Worm (Caenorhabditis elegans) whole organism, young adult: ENCODE measurements around the gene B0454.6.

Experiments used
- B0035.1 ChIP-seq: sonication (generic microtip); optimal IDR thresholded peaks from 2 replicates; lab custom pipeline; 2016; ENCODE audit warnings: missing genetic modification characterization, mild to moderate bottlenecking, missing compliant biosample characterization, missing genotype, missing genetic modification reagents
- B0261.1 ChIP-seq: sonication (generic microtip); optimal IDR thresholded peaks from 2 replicates; lab custom pipeline; 2016; ENCODE audit warnings: mild to moderate bottlenecking, missing genetic modification characterization, moderate library complexity, missing compliant biosample characterization
- D2030.7 ChIP-seq: fragments of 200-800 bp; sonication (Bioruptor generic); IDR thresholded peaks from 2 replicates; pipeline ENCODE4 v1.3.6; 2022; ENCODE audit warnings: missing genetic modification reagents, missing genetic modification characterization, missing compliant biosample characterization
- F10E7.11 ChIP-seq: sonication (generic microtip); optimal IDR thresholded peaks from 2 replicates; lab custom pipeline; 2017; ENCODE audit warnings: mild to moderate bottlenecking, missing genetic modification characterization, moderate library complexity, missing compliant biosample characterization
- F22D6.2 ChIP-seq: sonication (generic microtip); optimal IDR thresholded peaks from 2 replicates; lab custom pipeline; 2016; ENCODE audit warnings: mild to moderate bottlenecking, missing genetic modification characterization, missing compliant biosample characterization
- F23B12.7 ChIP-seq: sonication (generic microtip); optimal IDR thresholded peaks from 2 replicates; lab custom pipeline; 2017; ENCODE audit warnings: missing genetic modification characterization, mild to moderate bottlenecking, missing compliant biosample characterization, antibody characterized with exemption, moderate library complexity; ENCODE audit not compliant: insufficient read depth
- F37B4.10 ChIP-seq: fragments of 200-800 bp; sonication (Bioruptor generic); IDR thresholded peaks from 2 replicates; pipeline ENCODE4 v1.3.6; 2022; ENCODE audit warnings: missing genetic modification characterization, missing compliant biosample characterization
- F49E8.2 ChIP-seq: sonication (generic microtip); optimal IDR thresholded peaks from 3 replicates; lab custom pipeline; 2017; ENCODE audit warnings: missing genetic modification characterization, mild to moderate bottlenecking, missing compliant biosample characterization, antibody characterized with exemption, moderate library complexity; ENCODE audit not compliant: insufficient read depth
- F52B5.7 ChIP-seq: sonication (generic microtip); optimal IDR thresholded peaks from 2 replicates; lab custom pipeline; 2016; ENCODE audit warnings: mild to moderate bottlenecking, missing genetic modification characterization, missing compliant biosample characterization
- K12H6.12 ChIP-seq: fragments of 200-800 bp; sonication (Bioruptor generic); optimal IDR thresholded peaks from 2 replicates; lab custom pipeline; 2018; ENCODE audit warnings: mild to moderate bottlenecking, missing genetic modification characterization, missing compliant biosample characterization
- T07F8.4 ChIP-seq: sonication (generic microtip); optimal IDR thresholded peaks from 2 replicates; lab custom pipeline; 2016; ENCODE audit warnings: mild to moderate bottlenecking, missing genetic modification characterization, moderate library complexity, missing compliant biosample characterization
- T26A5.8 ChIP-seq: sonication (generic microtip); optimal IDR thresholded peaks from 2 replicates; lab custom pipeline; 2016; ENCODE audit warnings: missing genetic modification characterization, missing compliant biosample characterization
- Y53F4B.3 ChIP-seq: fragments of 200-800 bp; sonication (Bioruptor generic); IDR thresholded peaks from 2 replicates; pipeline ENCODE4 v1.3.6; 2022; ENCODE audit warnings: missing genetic modification reagents, missing genetic modification characterization, missing compliant biosample characterization
- Y53G8AR.9 ChIP-seq: fragments of 200-800 bp; sonication (Bioruptor generic); conservative IDR thresholded peaks from 2 replicates; pipeline ENCODE4 v1.3.6; 2022; ENCODE audit warnings: missing genetic modification reagents, missing genetic modification characterization, missing compliant biosample characterization
- Y67H2A.10 ChIP-seq: fragments of 200-800 bp; sonication (Bioruptor generic); conservative IDR thresholded peaks from 2 replicates; pipeline ENCODE4 v1.3.6; 2022; ENCODE audit warnings: missing genetic modification reagents, missing genetic modification characterization, missing compliant biosample characterization
- ZK185.1 ChIP-seq: sonication (generic microtip); optimal IDR thresholded peaks from 2 replicates; lab custom pipeline; 2016; ENCODE audit warnings: mild to moderate bottlenecking, missing genetic modification characterization, missing compliant biosample characterization; ENCODE audit not compliant: poor library complexity, severe bottlenecking
- aptf-2 ChIP-seq: fragments of 200-800 bp; sonication (Bioruptor generic); conservative IDR thresholded peaks from 2 replicates; pipeline ENCODE4 v1.3.6; 2022; ENCODE audit warnings: missing genetic modification reagents, missing genetic modification characterization, missing compliant biosample characterization
- atf-7 ChIP-seq: sonication (generic microtip); optimal IDR thresholded peaks from 2 replicates; lab custom pipeline; 2017; ENCODE audit warnings: mild to moderate bottlenecking, missing genetic modification characterization, missing compliant biosample characterization
- attf-3 ChIP-seq: fragments of 200-800 bp; sonication (Bioruptor generic); conservative IDR thresholded peaks from 2 replicates; pipeline ENCODE4 v1.3.6; 2022; ENCODE audit warnings: missing genetic modification reagents, missing genetic modification characterization, missing compliant biosample characterization
- attf-5 ChIP-seq: fragments of 200-800 bp; sonication (Bioruptor generic); optimal IDR thresholded peaks from 2 replicates; lab custom pipeline; 2018; ENCODE audit warnings: mild to moderate bottlenecking, missing genetic modification characterization, missing compliant biosample characterization
- attf-6 ChIP-seq: fragments of 200-800 bp; sonication (Bioruptor generic); IDR thresholded peaks from 2 replicates; pipeline ENCODE4 v1.3.6; 2022; ENCODE audit warnings: missing genetic modification reagents, missing genetic modification characterization, missing compliant biosample characterization
- bed-1 ChIP-seq: fragments of 200-800 bp; sonication (Bioruptor generic); IDR thresholded peaks from 2 replicates; pipeline ENCODE4 v1.3.6; 2022; ENCODE audit warnings: missing genetic modification reagents, missing genetic modification characterization, missing compliant biosample characterization
- bed-2 ChIP-seq: fragments of 200-800 bp; sonication (Bioruptor generic); IDR thresholded peaks from 2 replicates; pipeline ENCODE4 v1.3.6; 2022; ENCODE audit warnings: missing genetic modification reagents, missing genetic modification characterization, missing compliant biosample characterization
- ccch-3 ChIP-seq: fragments of 200-800 bp; sonication (Bioruptor generic); optimal IDR thresholded peaks from 2 replicates; lab custom pipeline; 2018; ENCODE audit warnings: mild to moderate bottlenecking, missing genetic modification characterization, missing compliant biosample characterization
- ceh-58 ChIP-seq: fragments of 200-800 bp; sonication (Bioruptor generic); IDR thresholded peaks from 2 replicates; pipeline ENCODE4 v1.3.6; 2022; ENCODE audit warnings: missing genetic modification characterization, missing compliant biosample characterization
- dox-1 ChIP-seq: fragments of 200-800 bp; sonication (Bioruptor generic); IDR thresholded peaks from 2 replicates; pipeline ENCODE4 v1.3.6; 2022; ENCODE audit warnings: missing genetic modification reagents, missing genetic modification characterization, missing compliant biosample characterization
- dpff-1 ChIP-seq: sonication (generic microtip); optimal IDR thresholded peaks from 2 replicates; lab custom pipeline; 2017; ENCODE audit warnings: mild to moderate bottlenecking, missing genetic modification characterization, missing compliant biosample characterization
- egl-18 ChIP-seq: fragments of 200-800 bp; sonication (Bioruptor generic); IDR thresholded peaks from 2 replicates; pipeline ENCODE4 v1.3.6; 2022; ENCODE audit warnings: missing genetic modification reagents, missing genetic modification characterization, missing compliant biosample characterization
- ekl-4 ChIP-seq: fragments of 200-800 bp; sonication (Bioruptor generic); IDR thresholded peaks from 2 replicates; pipeline ENCODE4 v1.3.6; 2022; ENCODE audit warnings: missing genetic modification reagents, missing genetic modification characterization, missing compliant biosample characterization
- ets-4 ChIP-seq: fragments of 200-800 bp; sonication (Bioruptor generic); optimal IDR thresholded peaks from 2 replicates; lab custom pipeline; 2018; ENCODE audit warnings: mild to moderate bottlenecking, missing genetic modification characterization, missing compliant biosample characterization
- let-526 ChIP-seq: fragments of 200-800 bp; sonication (Bioruptor generic); IDR thresholded peaks from 2 replicates; pipeline ENCODE4 v1.3.6; 2022; ENCODE audit warnings: missing genetic modification reagents, missing genetic modification characterization, missing compliant biosample characterization
- lin-35 ChIP-seq, 3 experiments: fragments of 150-350 bp in 2 of 3; sonication (generic microtip) in 1 of 3; optimal IDR thresholded peaks; 2 replicates each; lab custom pipeline; 2014 to 2018; ENCODE audit warnings: missing biosample characterization in 3 of 3, missing genetic modification characterization in 3 of 3, missing genetic modification reagents in 3 of 3
- lir-1 ChIP-seq: fragments of 200-800 bp; sonication (Bioruptor generic); conservative IDR thresholded peaks from 2 replicates; pipeline ENCODE4 v1.3.6; 2022; ENCODE audit warnings: missing genetic modification reagents, missing genetic modification characterization, missing compliant biosample characterization
- lsy-27 ChIP-seq: sonication (generic microtip); optimal IDR thresholded peaks from 2 replicates; lab custom pipeline; 2017; ENCODE audit warnings: missing genetic modification characterization, mild to moderate bottlenecking, missing compliant biosample characterization, antibody characterized with exemption, missing genotype, borderline replicate concordance; ENCODE audit not compliant: insufficient read depth
- mel-28 ChIP-seq: sonication (generic microtip); optimal IDR thresholded peaks from 2 replicates; lab custom pipeline; 2016; ENCODE audit warnings: borderline replicate concordance, mild to moderate bottlenecking, missing genetic modification characterization, missing compliant biosample characterization
- nfya-1 ChIP-seq: sonication (generic microtip); optimal IDR thresholded peaks from 2 replicates; lab custom pipeline; 2017; ENCODE audit warnings: antibody characterized with exemption, missing compliant biosample characterization, missing genetic modification characterization, borderline replicate concordance; ENCODE audit not compliant: insufficient read depth
- nfyb-1 ChIP-seq: fragments of 200-800 bp; sonication (Bioruptor generic); IDR thresholded peaks from 2 replicates; pipeline ENCODE4 v1.3.6; 2022; ENCODE audit warnings: missing genetic modification reagents, missing genetic modification characterization, missing compliant biosample characterization
- nhr-120 ChIP-seq: fragments of 200-800 bp; sonication (Bioruptor generic); IDR thresholded peaks from 2 replicates; pipeline ENCODE4 v1.3.6; 2022; ENCODE audit warnings: missing genetic modification characterization, missing compliant biosample characterization
- pbrm-1 ChIP-seq: fragments of 200-800 bp; sonication (Bioruptor generic); IDR thresholded peaks from 2 replicates; pipeline ENCODE4 v1.3.6; 2022; ENCODE audit warnings: missing genetic modification reagents, missing genetic modification characterization, missing compliant biosample characterization
- rec-8 ChIP-seq, 2 experiments: sonication (generic microtip); optimal IDR thresholded peaks; 2 replicates each; lab custom pipeline; 2016; ENCODE audit warnings: mild to moderate bottlenecking in 2 of 2, missing genetic modification characterization in 2 of 2, missing genetic modification reagents in 2 of 2, missing genotype in 2 of 2, missing biosample characterization in 1 of 2, missing compliant biosample characterization in 1 of 2, moderate library complexity in 1 of 2
- repo-1 ChIP-seq: sonication (generic microtip); optimal IDR thresholded peaks from 2 replicates; lab custom pipeline; 2017; ENCODE audit warnings: mild to moderate bottlenecking, missing genetic modification characterization, missing compliant biosample characterization
- snpc-1.3 ChIP-seq: sonication (generic microtip); optimal IDR thresholded peaks from 2 replicates; lab custom pipeline; 2017; ENCODE audit warnings: missing genetic modification characterization, mild to moderate bottlenecking, missing compliant biosample characterization, antibody characterized with exemption, moderate library complexity, missing genotype, missing genetic modification reagents; ENCODE audit not compliant: insufficient read depth
- sptf-2 ChIP-seq: fragments of 200-800 bp; sonication (Bioruptor generic); optimal IDR thresholded peaks from 2 replicates; lab custom pipeline; 2018; ENCODE audit warnings: mild to moderate bottlenecking, missing genetic modification characterization, missing compliant biosample characterization
- tbp1 ChIP-seq: fragments of 200-800 bp; sonication (Bioruptor generic); optimal IDR thresholded peaks from 2 replicates; lab custom pipeline; 2018; ENCODE audit warnings: mild to moderate bottlenecking, missing genetic modification characterization, missing compliant biosample characterization
- tlf-1 ChIP-seq: fragments of 200-800 bp; sonication (Bioruptor generic); optimal IDR thresholded peaks from 2 replicates; lab custom pipeline; 2018; ENCODE audit warnings: mild to moderate bottlenecking, missing genetic modification characterization, missing compliant biosample characterization
- zim-3 ChIP-seq: sonication (generic microtip); optimal IDR thresholded peaks from 2 replicates; lab custom pipeline; 2017; ENCODE audit warnings: mild to moderate bottlenecking, missing genetic modification characterization, moderate library complexity, missing compliant biosample characterization
- ztf-22 ChIP-seq: fragments of 200-800 bp; sonication (Bioruptor generic); optimal IDR thresholded peaks from 2 replicates; lab custom pipeline; 2018; ENCODE audit warnings: mild to moderate bottlenecking, missing genetic modification characterization, moderate library complexity, missing compliant biosample characterization

Gene B0454.6

DNA sequence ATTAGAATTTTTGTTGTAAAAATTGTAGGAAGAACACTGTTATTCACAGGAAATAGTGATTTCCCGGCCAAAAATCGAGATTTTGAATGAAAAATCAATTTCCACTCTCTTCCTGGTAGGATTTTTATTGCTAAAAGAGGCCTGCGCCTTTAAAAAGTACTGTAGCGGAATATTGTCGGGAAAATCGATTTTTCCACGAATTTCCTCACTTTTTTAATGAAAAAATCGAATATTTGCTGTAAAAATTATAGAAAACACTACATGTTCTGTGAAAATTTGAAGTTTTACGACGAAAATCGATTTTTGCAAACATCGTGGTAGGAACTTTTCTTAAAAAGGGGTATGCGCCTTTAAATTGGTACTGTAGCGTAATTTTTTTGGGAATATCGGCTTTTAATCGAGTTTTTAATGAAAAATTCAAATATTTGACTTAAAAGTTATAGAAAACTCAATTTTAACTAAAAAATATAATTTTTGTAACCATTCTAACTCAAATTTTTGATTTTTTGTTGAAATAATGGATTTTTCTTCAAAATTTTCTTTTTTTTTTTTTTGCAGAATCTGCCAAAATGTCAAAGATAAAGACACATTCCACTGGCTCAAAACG is 23.8 kb downstream of the B0454.6 start, which contains the start of gene lin-8 (continued):
- TF ChIP-seq K12H6.12, result no peak
- TF ChIP-seq attf-6, result no peak
- no peak for TF ChIP-seq F23B12.7 (tag; lab: Kevin White, UChicago)
- no peak for TF ChIP-seq nhr-120 (GFP tag; lab: Robert Waterston, UW)
- no peak for TF ChIP-seq T07F8.4 (tag; lab: Kevin White, UChicago)
- TF ChIP-seq T26A5.8 (tag; lab: Kevin White, UChicago), result no peak
- no peak for TF ChIP-seq lin-35 (GFP tag; optimal IDR thresholded peaks at IDR 0.05; lab: Kevin White, UChicago)
- no peak for TF ChIP-seq mel-28
- TF ChIP-seq let-526 (GFP tag; lab: Robert Waterston, UW), result no peak
- TF ChIP-seq ZK185.1, result no peak
- TF ChIP-seq Y53G8AR.9 (GFP tag; lab: Robert Waterston, UW), result no peak
- TF ChIP-seq B0035.1, result no peak
- peak; percentile 5 for TF ChIP-seq tlf-1 (GFP tag; lab: Kevin White, UChicago)
- TF ChIP-seq ztf-22 (GFP tag; lab: Kevin White, UChicago), result no peak
- TF ChIP-seq F22D6.2 (tag; lab: Kevin White, UChicago), result no peak
- no peak for TF ChIP-seq lsy-27 (tag; lab: Kevin White, UChicago)
- peak; percentile 48; the same call in 1 of the 2 replicates for TF ChIP-seq dox-1 (GFP tag; lab: Robert Waterston, UW)
- TF ChIP-seq repo-1, result no peak
- TF ChIP-seq Y53F4B.3 (GFP tag; lab: Robert Waterston, UW), result no peak
- no peak for TF ChIP-seq bed-1 (GFP tag; lab: Robert Waterston, UW)
- no peak for TF ChIP-seq attf-5 (GFP tag; lab: Kevin White, UChicago)
- TF ChIP-seq ekl-4, result no peak
- no peak for TF ChIP-seq ets-4 (GFP tag; lab: Kevin White, UChicago)
- no peak for TF ChIP-seq nfya-1 (tag; lab: Kevin White, UChicago)
- no peak for TF ChIP-seq aptf-2 (GFP tag; lab: Robert Waterston, UW)
- TF ChIP-seq rec-8 (tag; optimal IDR thresholded peaks at IDR 0.05; lab: Kevin White, UChicago), result no peak
- TF ChIP-seq sptf-2, result no peak
- no peak for TF ChIP-seq pbrm-1 (GFP tag; lab: Robert Waterston, UW)
- peak; percentile 40 for TF ChIP-seq tbp1 (GFP tag; lab: Kevin White, UChicago)
- TF ChIP-seq zim-3 (tag; lab: Kevin White, UChicago), result no peak
- no peak for TF ChIP-seq F10E7.11 (tag; lab: Kevin White, UChicago)
- TF ChIP-seq nfyb-1 (GFP tag; lab: Robert Waterston, UW), result 0 out of 2 replicates have a peak, but pooled peaks have one; percentile 18
- TF ChIP-seq egl-18 (GFP tag; lab: Robert Waterston, UW), result no peak
- no peak for TF ChIP-seq Y67H2A.10
- no peak for TF ChIP-seq F49E8.2
- TF ChIP-seq bed-2 (GFP tag; lab: Robert Waterston, UW), result no peak
- no peak for TF ChIP-seq atf-7 (tag; lab: Kevin White, UChicago)
- TF ChIP-seq F52B5.7, result no peak
- TF ChIP-seq attf-3 (GFP tag; lab: Robert Waterston, UW), result no peak
- no peak for TF ChIP-seq dpff-1 (tag; lab: Kevin White, UChicago)
- TF ChIP-seq D2030.7 (GFP tag; lab: Robert Waterston, UW), result peak; percentile 79
- TF ChIP-seq lir-1 (GFP tag; lab: Robert Waterston, UW), result no peak
- peak; percentile 2 for TF ChIP-seq B0261.1 (tag; lab: Kevin White, UChicago)
- TF ChIP-seq snpc-1.3 (tag; lab: Kevin White, UChicago), result no peak
- no peak for TF ChIP-seq F37B4.10 (GFP tag; lab: Robert Waterston, UW)
- TF ChIP-seq ceh-58 (GFP tag; lab: Robert Waterston, UW), result no peak
- no peak for TF ChIP-seq ccch-3 (GFP tag; lab: Kevin White, UChicago)
